Worm (Caenorhabditis elegans): ENCODE data around the gene let-23.

The let-23 gene

DNA sequence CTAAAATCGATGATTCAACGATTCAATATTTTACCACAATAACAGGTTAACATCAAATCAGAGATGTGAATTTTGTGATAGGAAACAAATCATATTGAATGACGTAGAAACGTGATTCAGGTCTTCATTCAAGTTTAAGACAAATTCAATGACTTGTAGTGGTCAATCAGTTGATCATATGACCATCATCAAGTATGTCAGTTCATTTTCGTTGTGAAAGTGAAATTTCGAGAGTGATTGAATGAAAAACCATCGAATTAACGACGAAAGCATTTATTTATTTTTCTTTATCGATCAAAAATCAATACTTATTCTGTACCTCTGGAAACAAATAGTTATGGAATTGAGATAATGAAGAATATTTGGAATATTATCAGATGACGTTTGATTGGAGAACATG is 54.2 kb downstream of the let-23 start:
- no peak for TF ChIP-seq Y67H2A.10 (GFP tag; conservative IDR thresholded peaks at IDR 0.05)
- TF ChIP-seq Y79H2A.3 (GFP tag; conservative IDR thresholded peaks at IDR 0.05): no peak
- no peak for TF ChIP-seq lin-40 (tag; optimal IDR thresholded peaks at IDR 0.05)
- no peak for TF ChIP-seq T07F8.4 (tag; optimal IDR thresholded peaks at IDR 0.05)
- TF ChIP-seq F23B12.7 (tag; optimal IDR thresholded peaks at IDR 0.05; ENCODE audit: insufficient read depth): no peak
- no peak for TF ChIP-seq egrh-3 (GFP tag; IDR thresholded peaks at IDR 0.05)
- TF ChIP-seq K12H6.12 (tag; optimal IDR thresholded peaks at IDR 0.05): no peak
- no peak for TF ChIP-seq die-1 (tag; optimal IDR thresholded peaks at IDR 0.05)
- TF ChIP-seq pha-4 (tag; optimal IDR thresholded peaks at IDR 0.05): no peak
- TF ChIP-seq akir-1 (GFP tag; optimal IDR thresholded peaks at IDR 0.05): no peak
- TF ChIP-seq attf-3 (GFP tag; conservative IDR thresholded peaks at IDR 0.05): no peak
- TF ChIP-seq ekl-4 (GFP tag; IDR thresholded peaks at IDR 0.05): no peak
- TF ChIP-seq Y56A3A.18 (GFP tag; IDR thresholded peaks at IDR 0.05): no peak
- TF ChIP-seq nhr-179 (tag; optimal IDR thresholded peaks at IDR 0.05): no peak
- TF ChIP-seq tlf-1 (GFP tag; optimal IDR thresholded peaks at IDR 0.05): no peak
- TF ChIP-seq fkh-3 (tag; optimal IDR thresholded peaks at IDR 0.05): no peak
- no peak for TF ChIP-seq him-1 (tag; optimal IDR thresholded peaks at IDR 0.05)
- TF ChIP-seq let-607 (tag; optimal IDR thresholded peaks at IDR 0.05): no peak

DNA sequence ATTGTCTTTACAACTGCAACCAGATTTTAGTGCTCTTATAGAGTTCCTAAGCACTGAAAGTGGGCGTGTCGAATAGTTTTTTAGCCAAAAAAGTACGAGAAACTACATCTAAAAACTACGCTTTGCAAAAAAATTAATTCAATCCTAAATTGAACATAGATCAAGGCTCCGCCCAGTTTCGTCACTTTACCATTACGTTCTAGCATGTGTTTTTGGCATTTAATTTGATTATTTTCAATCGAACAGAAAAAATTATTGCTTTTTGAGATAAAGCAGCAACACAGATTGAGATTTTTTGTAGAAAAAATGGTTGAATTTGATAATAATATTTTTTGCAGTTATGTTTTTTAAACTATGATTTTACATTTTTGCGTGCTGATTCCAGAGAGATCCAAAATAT is 56.9 kb downstream of the let-23 start, which contains the start of gene nlp-82:
TSS of gene nlp-82 (minus strand) at position 101 of the 400 bp plus-strand sequence.
- TF ChIP-seq ets-4 (GFP tag; optimal IDR thresholded peaks at IDR 0.05) (no peak), lin-35 (GFP tag; optimal IDR thresholded peaks at IDR 0.05) (no peak), attf-3 (GFP tag; conservative IDR thresholded peaks at IDR 0.05) (no peak), aptf-2 (GFP tag; conservative IDR thresholded peaks at IDR 0.05) (no peak), F37B4.10 (GFP tag; IDR thresholded peaks at IDR 0.05) (no peak), hlh-12 (tag; optimal IDR thresholded peaks at IDR 0.05) (no peak), lin-40 (tag; optimal IDR thresholded peaks at IDR 0.05) (no peak), B0336.3 (GFP tag; IDR thresholded peaks at IDR 0.05) (no peak), tbp1 (GFP tag; optimal IDR thresholded peaks at IDR 0.05) (no peak)

Measured in whole organism, young adult.